Fruit fly (Drosophila melanogaster): ENCODE measurements around the gene IFT57.
A peak's percentile ranks its signal among the peaks of the same experiment; 100 is the strongest.

The IFT57 gene

DNA sequence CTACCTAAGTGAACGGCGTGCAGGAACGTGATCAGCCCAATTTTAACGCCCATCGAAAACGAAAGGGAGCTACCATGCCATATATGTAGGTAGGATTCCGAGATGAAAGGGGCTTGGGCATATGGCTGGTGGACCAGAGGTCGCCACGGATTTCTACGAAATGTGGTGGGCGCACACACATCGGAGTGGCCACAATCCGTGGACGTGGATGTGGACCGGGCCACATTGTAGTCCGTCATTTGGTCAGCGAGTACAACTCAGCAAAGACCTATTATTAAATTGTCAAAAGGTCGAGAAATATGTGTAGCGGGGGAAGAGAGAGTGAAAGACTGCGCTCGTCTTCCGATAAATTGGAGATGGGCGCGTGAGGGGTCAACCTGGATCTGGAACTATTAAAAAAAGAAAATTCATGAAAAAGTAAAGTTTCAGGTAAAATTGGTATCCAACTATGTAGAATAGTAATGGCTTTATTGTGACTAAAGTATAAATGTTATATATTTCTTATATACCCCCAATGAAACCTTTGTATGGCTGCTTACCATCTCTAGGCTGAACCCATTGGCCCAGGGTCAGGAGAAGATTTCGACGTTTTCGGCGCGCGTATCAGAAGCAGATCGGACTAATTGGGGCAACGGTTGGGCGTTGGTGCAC is 24.9 kb downstream of the IFT57 start (continued):
- peak; percentile 50 for TF ChIP-seq CG4424 (GFP tag; optimal IDR thresholded peaks at IDR 0.05)
- TF ChIP-seq CG18262 (tag; optimal IDR thresholded peaks at IDR 0.05): peak; percentile 45
- no peak for TF ChIP-seq CG12744 (GFP tag; optimal IDR thresholded peaks at IDR 0.05)
- peak; percentile 26; the same call in 1 of the 2 replicates for TF ChIP-seq amos (GFP tag; IDR thresholded peaks at IDR 0.05; ENCODE audit: partially characterized antibody)
- no peak for TF ChIP-seq Hand (GFP tag; optimal IDR thresholded peaks at IDR 0.05)
- no peak for TF ChIP-seq CG4854 (GFP tag; optimal IDR thresholded peaks at IDR 0.05)
- no peak for TF ChIP-seq eyg (GFP tag; optimal IDR thresholded peaks at IDR 0.05)
- TF ChIP-seq Dref (GFP tag; IDR thresholded peaks at IDR 0.05): no peak
- no peak for TF ChIP-seq br (optimal IDR thresholded peaks at IDR 0.05)
- no peak for TF ChIP-seq gsb (GFP tag; IDR thresholded peaks at IDR 0.05)
- no peak for TF ChIP-seq Taf1 (GFP tag; IDR thresholded peaks at IDR 0.05)
- TF ChIP-seq CG17186 (GFP tag; optimal IDR thresholded peaks at IDR 0.05): no peak
- TF ChIP-seq C15 (GFP tag; IDR thresholded peaks at IDR 0.05): no peak
- TF ChIP-seq sim (GFP tag; IDR thresholded peaks at IDR 0.05): no peak
- peak; percentile 48 for TF ChIP-seq phol (tag; optimal IDR thresholded peaks at IDR 0.05)
- TF ChIP-seq ci (GFP tag; IDR thresholded peaks at IDR 0.05): 0 out of 3 replicates have a peak, but pooled peaks have one; percentile 20
- peak; percentile 45; the same call in 1 of the 2 replicates for TF ChIP-seq dan (GFP tag; IDR thresholded peaks at IDR 0.05)
- no peak for TF ChIP-seq CG13287 (GFP tag; IDR thresholded peaks at IDR 0.05; ENCODE audit: partially characterized antibody)
- no peak for TF ChIP-seq Sry-β (GFP tag; optimal IDR thresholded peaks at IDR 0.05)
- no peak for TF ChIP-seq CG7745 (tag; optimal IDR thresholded peaks at IDR 0.05)
- no peak for TF ChIP-seq CG4707 (GFP tag; optimal IDR thresholded peaks at IDR 0.05)
- TF ChIP-seq BEAF-32 (GFP tag; optimal IDR thresholded peaks at IDR 0.05): peak; percentile 56
- no peak for TF ChIP-seq CG8290 (GFP tag; optimal IDR thresholded peaks at IDR 0.05)
- no peak for TF ChIP-seq CG8290 (tag; optimal IDR thresholded peaks at IDR 0.05)
- no peak for TF ChIP-seq Bdp1 (GFP tag; optimal IDR thresholded peaks at IDR 0.05)
- no peak for TF ChIP-seq klu (GFP tag; IDR thresholded peaks at IDR 0.05)
- no peak for TF ChIP-seq CG10462 (GFP tag; optimal IDR thresholded peaks at IDR 0.05)
- no peak for TF ChIP-seq Bteb2 (GFP tag; optimal IDR thresholded peaks at IDR 0.05)
- no peak for TF ChIP-seq CG4617 (GFP tag; optimal IDR thresholded peaks at IDR 0.05; ENCODE audit: borderline replicate concordance)
- TF ChIP-seq CG12769 (tag; optimal IDR thresholded peaks at IDR 0.05): no peak
- TF ChIP-seq CG30020 (tag; optimal IDR thresholded peaks at IDR 0.05): no peak
- TF ChIP-seq CG3847 (GFP tag; IDR thresholded peaks at IDR 0.05): no peak
- no peak for TF ChIP-seq Myb (GFP tag; optimal IDR thresholded peaks at IDR 0.05)
- no peak for TF ChIP-seq pum (GFP tag; optimal IDR thresholded peaks at IDR 0.05)
- no peak for TF ChIP-seq B-H2 (GFP tag; optimal IDR thresholded peaks at IDR 0.05)
- no peak for TF ChIP-seq CG16779 (GFP tag; IDR thresholded peaks at IDR 0.05)
- no peak for TF ChIP-seq Nf-YC (tag; optimal IDR thresholded peaks at IDR 0.05)
- TF ChIP-seq caup (GFP tag; optimal IDR thresholded peaks at IDR 0.05; ENCODE audit: severe bottlenecking): no peak
- no peak for TF ChIP-seq CG12219 (GFP tag; optimal IDR thresholded peaks at IDR 0.05)
- TF ChIP-seq sr (GFP tag; IDR thresholded peaks at IDR 0.05): no peak
- TF ChIP-seq Oaz (GFP tag; IDR thresholded peaks at IDR 0.05): no peak
- TF ChIP-seq trem (tag; optimal IDR thresholded peaks at IDR 0.05): no peak
- TF ChIP-seq CG1602 (GFP tag; optimal IDR thresholded peaks at IDR 0.05): no peak
- TF ChIP-seq CG13775 (GFP tag; optimal IDR thresholded peaks at IDR 0.05): no peak
- peak; percentile 54 for TF ChIP-seq CG33557 (GFP tag; optimal IDR thresholded peaks at IDR 0.05)
- TF ChIP-seq bbx (GFP tag; IDR thresholded peaks at IDR 0.05; ENCODE audit: partially characterized antibody): no peak
- no peak for TF ChIP-seq insv (GFP tag; optimal IDR thresholded peaks at IDR 0.05)
- TF ChIP-seq TFAM (GFP tag; optimal IDR thresholded peaks at IDR 0.05): no peak
- TF ChIP-seq Adf1 (GFP tag; IDR thresholded peaks at IDR 0.05): no peak
- no peak for TF ChIP-seq CG17912 (GFP tag; optimal IDR thresholded peaks at IDR 0.05)
- TF ChIP-seq CG7271 (tag; optimal IDR thresholded peaks at IDR 0.05): no peak
